Worm (Caenorhabditis elegans) whole organism, L2 larva: ENCODE measurements around the gene C37C3.11.

Experiments
- C34F6.9 ChIP-seq: fragments of 150-350 bp; optimal IDR thresholded peaks from 2 replicates; lab custom pipeline; 2014; ENCODE audit warnings: missing biosample characterization, missing genetic modification characterization
- F13H6.1 ChIP-seq: sonication (generic microtip); optimal IDR thresholded peaks from 2 replicates; lab custom pipeline; 2016; ENCODE audit warnings: missing genetic modification characterization, missing compliant biosample characterization
- R02D3.7 ChIP-seq: fragments of 150-350 bp; optimal IDR thresholded peaks from 2 replicates; lab custom pipeline; 2014; ENCODE audit warnings: missing biosample characterization, missing genetic modification characterization
- blmp-1 ChIP-seq: sonication (generic microtip); optimal IDR thresholded peaks from 2 replicates; lab custom pipeline; 2017; ENCODE audit warnings: missing genetic modification characterization, mild to moderate bottlenecking, missing compliant biosample characterization, antibody characterized with exemption, moderate library complexity; ENCODE audit not compliant: insufficient read depth
- ceh-16 ChIP-seq: fragments of 150-350 bp; optimal IDR thresholded peaks from 2 replicates; lab custom pipeline; 2014; ENCODE audit warnings: missing biosample characterization, missing genetic modification characterization
- ceh-82 ChIP-seq: fragments of 150-350 bp; optimal IDR thresholded peaks from 2 replicates; lab custom pipeline; 2014; ENCODE audit warnings: missing biosample characterization, missing genetic modification characterization
- dmd-4 ChIP-seq: sonication (generic microtip); optimal IDR thresholded peaks from 2 replicates; lab custom pipeline; 2017; ENCODE audit warnings: missing biosample characterization, missing genetic modification characterization
- elt-1 ChIP-seq: fragments of 150-350 bp; optimal IDR thresholded peaks from 2 replicates; lab custom pipeline; 2014; ENCODE audit warnings: missing biosample characterization, missing genetic modification characterization
- fos-1 ChIP-seq: fragments of 150-350 bp; optimal IDR thresholded peaks from 2 replicates; lab custom pipeline; 2014; ENCODE audit warnings: missing biosample characterization, missing genetic modification characterization
- gmeb-1 ChIP-seq: fragments of 150-350 bp; optimal IDR thresholded peaks from 2 replicates; lab custom pipeline; 2014; ENCODE audit warnings: missing biosample characterization, missing genetic modification characterization
- lin-11 ChIP-seq: fragments of 150-350 bp; sonication (generic microtip); optimal IDR thresholded peaks from 2 replicates; lab custom pipeline; 2014; ENCODE audit warnings: missing biosample characterization, missing genetic modification characterization, inconsistent platforms, mixed read lengths
- lin-39 ChIP-seq: fragments of 150-350 bp; optimal IDR thresholded peaks from 2 replicates; lab custom pipeline; 2014; ENCODE audit warnings: missing biosample characterization, missing genetic modification reagents, missing genetic modification characterization
- lsy-2 ChIP-seq, 2 experiments: fragments of 150-350 bp in 1 of 2; sonication (generic microtip) in 1 of 2; optimal IDR thresholded peaks; 2 replicates each; lab custom pipeline; 2014 to 2017; ENCODE audit warnings: missing biosample characterization in 2 of 2, missing genetic modification characterization in 2 of 2
- mbf-1 ChIP-seq: sonication (generic microtip); optimal IDR thresholded peaks from 2 replicates; lab custom pipeline; 2017; ENCODE audit warnings: missing biosample characterization, missing genetic modification characterization
- mdl-1 ChIP-seq, 2 experiments: fragments of 150-350 bp in 1 of 2; sonication (generic microtip) in 1 of 2; optimal IDR thresholded peaks; 2 replicates each; lab custom pipeline; 2017; ENCODE audit warnings: missing biosample characterization in 2 of 2, missing genetic modification characterization in 2 of 2
- nhr-12 ChIP-seq: fragments of 150-350 bp; optimal IDR thresholded peaks from 2 replicates; lab custom pipeline; 2014; ENCODE audit warnings: missing biosample characterization, missing genetic modification characterization
- nhr-129 ChIP-seq: fragments of 150-350 bp; optimal IDR thresholded peaks from 2 replicates; lab custom pipeline; 2014; ENCODE audit warnings: missing biosample characterization, missing genetic modification characterization
- nhr-21 ChIP-seq: fragments of 150-350 bp; optimal IDR thresholded peaks from 2 replicates; lab custom pipeline; 2014; ENCODE audit warnings: missing biosample characterization, missing genetic modification characterization
- nhr-23 ChIP-seq: fragments of 150-350 bp; optimal IDR thresholded peaks from 2 replicates; lab custom pipeline; 2014; ENCODE audit warnings: missing biosample characterization, missing genetic modification reagents, missing genetic modification characterization
- nhr-77 ChIP-seq: fragments of 150-350 bp; optimal IDR thresholded peaks from 2 replicates; lab custom pipeline; 2014; ENCODE audit warnings: missing biosample characterization, missing genetic modification characterization
- peb-1 ChIP-seq: fragments of 150-350 bp; optimal IDR thresholded peaks from 2 replicates; lab custom pipeline; 2014; ENCODE audit warnings: missing biosample characterization, missing genetic modification characterization
- sem-4 ChIP-seq: fragments of 150-350 bp; optimal IDR thresholded peaks from 2 replicates; lab custom pipeline; 2014; ENCODE audit warnings: missing biosample characterization, missing genetic modification reagents, missing genetic modification characterization
- skn-1 ChIP-seq: sonication (generic microtip); optimal IDR thresholded peaks from 2 replicates; lab custom pipeline; 2017; ENCODE audit warnings: missing biosample characterization, missing genetic modification characterization
- sma-9 ChIP-seq, 2 experiments: fragments of 150-350 bp in 1 of 2; sonication (generic microtip) in 1 of 2; optimal IDR thresholded peaks; 2 replicates each; lab custom pipeline; 2014 to 2016; ENCODE audit warnings: missing genetic modification characterization in 2 of 2, mild to moderate bottlenecking in 1 of 2, missing biosample characterization in 1 of 2, missing compliant biosample characterization in 1 of 2, missing genetic modification reagents in 1 of 2, moderate library complexity in 1 of 2
- snpc-4 ChIP-seq: fragments of 150-350 bp; optimal IDR thresholded peaks from 2 replicates; lab custom pipeline; 2014; ENCODE audit warnings: missing biosample characterization, missing genetic modification characterization
- unc-55 ChIP-seq: fragments of 150-350 bp; sonication (generic microtip); optimal IDR thresholded peaks from 3 replicates; lab custom pipeline; 2014; ENCODE audit warnings: missing biosample characterization, missing genetic modification reagents, missing genetic modification characterization
- unc-62 ChIP-seq: fragments of 150-350 bp; optimal IDR thresholded peaks from 2 replicates; lab custom pipeline; 2014; ENCODE audit warnings: missing biosample characterization, missing genetic modification reagents, missing genetic modification characterization
- zag-1 ChIP-seq: fragments of 150-350 bp; optimal IDR thresholded peaks from 2 replicates; lab custom pipeline; 2014; ENCODE audit warnings: missing biosample characterization, missing genetic modification characterization
- ztf-1 ChIP-seq: fragments of 200-800 bp; sonication (Bioruptor generic); conservative IDR thresholded peaks from 2 replicates; pipeline ENCODE4 v1.3.6; 2022; ENCODE audit warnings: missing genetic modification characterization, missing compliant biosample characterization
- ztf-4 ChIP-seq: fragments of 150-350 bp; optimal IDR thresholded peaks from 2 replicates; lab custom pipeline; 2014; ENCODE audit warnings: missing biosample characterization, missing genetic modification characterization

Gene C37C3.11

ce11 chrV:7893812-7894381 lies 29.3 kb upstream of the C37C3.11 start, which contains the start of gene F40A3.6:
F40A3.6 (minus strand) TSS chrV:7893862.
- TF ChIP-seq F13H6.1 (tag; lab: Kevin White, UChicago) (peak; percentile 34), nhr-77 (tag; lab: Kevin White, UChicago) (no peak), ztf-1 (GFP tag; lab: Robert Waterston, UW) (no peak), unc-55 (no peak), elt-1 (tag; lab: Kevin White, UChicago) (no peak), C34F6.9 (tag; lab: Kevin White, UChicago) (peak; percentile 71), R02D3.7 (tag; lab: Kevin White, UChicago) (no peak), skn-1 (no peak), lsy-2 (tag; optimal IDR thresholded peaks at IDR 0.05; lab: Kevin White, UChicago) (peak in 1 of 2 experiments; percentile 44), mbf-1 (tag; lab: Kevin White, UChicago) (no peak), gmeb-1 (tag; lab: Kevin White, UChicago) (no peak), ceh-82 (tag; lab: Kevin White, UChicago) (no peak), lin-11 (tag; lab: Kevin White, UChicago) (no peak), nhr-129 (peak; percentile 92), sma-9 (GFP tag; optimal IDR thresholded peaks at IDR 0.05; lab: Kevin White, UChicago) (peak; percentile 49), sma-9 (tag; optimal IDR thresholded peaks at IDR 0.05; lab: Kevin White, UChicago) (no peak), peb-1 (tag; lab: Kevin White, UChicago) (no peak), dmd-4 (tag; lab: Kevin White, UChicago) (no peak), nhr-21 (tag; lab: Kevin White, UChicago) (no peak), sem-4 (tag; lab: Kevin White, UChicago) (peak; percentile 3)

DNA sequence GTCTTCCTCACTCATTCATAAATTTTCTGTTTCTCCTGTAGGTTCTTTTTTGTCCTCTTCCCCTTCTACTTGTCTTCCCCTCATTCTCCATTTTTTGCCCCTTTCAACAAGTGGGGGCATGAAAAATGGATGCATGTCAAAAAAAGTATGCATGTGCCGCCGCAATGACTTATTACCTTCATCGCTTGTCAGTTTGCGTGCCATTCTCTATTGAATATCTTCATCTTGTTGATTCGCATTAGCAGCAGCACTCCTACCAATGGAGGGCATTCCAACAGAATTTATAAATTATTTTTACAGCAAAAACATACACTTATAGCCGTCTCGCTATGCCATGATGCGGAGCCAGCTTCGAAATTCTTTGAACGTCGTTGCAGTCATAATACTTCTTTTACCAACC lies 26.7 kb upstream of the C37C3.11 start, which contains the start of gene F40A3.1:
Gene F40A3.1, plus strand, starts transcription at position 301 of the 400 bp plus-strand sequence.
- TF ChIP-seq unc-62 (GFP tag; lab: Kevin White, UChicago) (no peak), nhr-12 (no peak), ztf-4 (tag; lab: Kevin White, UChicago) (no peak), sma-9 (GFP tag; optimal IDR thresholded peaks at IDR 0.05; lab: Kevin White, UChicago) (no peak), sma-9 (tag; optimal IDR thresholded peaks at IDR 0.05; lab: Kevin White, UChicago) (no peak), dmd-4 (tag; lab: Kevin White, UChicago) (no peak), nhr-129 (no peak), zag-1 (tag; lab: Kevin White, UChicago) (no peak), snpc-4 (tag; lab: Kevin White, UChicago) (no peak), mbf-1 (tag; lab: Kevin White, UChicago) (no peak), lin-39 (tag; lab: Kevin White, UChicago) (no peak)

- TF ChIP-seq blmp-1 (tag; lab: Kevin White, UChicago) (no peak), gmeb-1 (tag; lab: Kevin White, UChicago) (no peak), fos-1 (tag; lab: Kevin White, UChicago) (peak; percentile 50), nhr-12 (no peak)
Measured at ce11 chrV:7888036-7888435, 23.5 kb upstream of the C37C3.11 start.

DNA sequence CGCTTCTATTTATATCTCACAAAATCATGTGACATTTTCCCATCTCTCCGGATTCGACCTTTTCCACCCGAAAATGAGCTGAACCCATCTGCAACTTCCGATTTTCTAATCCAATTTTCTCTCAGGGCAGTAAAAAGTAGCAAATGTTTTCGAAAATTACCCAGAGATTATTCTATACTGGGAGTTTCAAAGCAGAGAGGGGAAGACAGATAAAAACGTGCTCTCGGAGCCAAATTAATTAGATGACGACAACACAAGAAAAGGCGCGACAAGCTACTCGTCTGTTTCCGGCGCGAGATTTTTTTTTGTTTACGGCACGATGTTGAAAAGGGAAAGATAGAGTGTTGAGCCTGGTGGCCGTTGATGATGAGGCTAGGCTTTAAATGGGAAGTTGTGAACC lies 19.9 kb upstream of the C37C3.11 start:
- TF ChIP-seq nhr-129 (peak; percentile 19), C34F6.9 (tag; lab: Kevin White, UChicago) (peak; percentile 21), sma-9 (GFP tag; optimal IDR thresholded peaks at IDR 0.05; lab: Kevin White, UChicago) (no peak), sma-9 (tag; optimal IDR thresholded peaks at IDR 0.05; lab: Kevin White, UChicago) (no peak), ceh-16 (tag; lab: Kevin White, UChicago) (no peak), sem-4 (tag; lab: Kevin White, UChicago) (peak; percentile 3)

ce11 chrV:7878411-7878964 lies 13.9 kb upstream of the C37C3.11 start, which contains the start of gene F40A3.2:
F40A3.2 (plus strand) TSS chrV:7878914.
- TF ChIP-seq ztf-1 (GFP tag; lab: Robert Waterston, UW) (no peak), lin-11 (tag; lab: Kevin White, UChicago) (no peak), mdl-1 (tag; optimal IDR thresholded peaks at IDR 0.05; lab: Kevin White, UChicago) (no peak), nhr-12 (no peak), nhr-129 (peak; percentile 3), nhr-23 (tag; lab: Kevin White, UChicago) (no peak), gmeb-1 (tag; lab: Kevin White, UChicago) (peak; percentile 16), zag-1 (tag; lab: Kevin White, UChicago) (no peak)
